Fruit fly (Drosophila melanogaster) whole organism, prepupa: ENCODE measurements around the gene CG4820.

Experiments used
- Blimp-1 ChIP-seq: fragments of 200-800 bp; sonication (Bioruptor generic); optimal IDR thresholded peaks from 3 replicates; lab custom pipeline; 2017; ENCODE audit warnings: missing biosample characterization, missing genetic modification characterization, mild to moderate bottlenecking, moderate library complexity, missing genetic modification reagents
- CG10631 ChIP-seq: fragments of 200-800 bp; sonication (Bioruptor generic); optimal IDR thresholded peaks from 2 replicates; lab custom pipeline; 2016; ENCODE audit warnings: missing biosample characterization, missing genetic modification characterization
- CG11294 ChIP-seq: fragments of 200-800 bp; sonication (Bioruptor generic); IDR thresholded peaks from 2 replicates; pipeline ENCODE4 v1.3.6; 2022; ENCODE audit warnings: missing biosample characterization, missing genetic modification characterization
- CG11762 ChIP-seq: fragments of 200-800 bp; sonication (Bioruptor generic); optimal IDR thresholded peaks from 3 replicates; lab custom pipeline; 2016; ENCODE audit warnings: missing biosample characterization, missing genetic modification characterization; ENCODE audit not compliant: insufficient read depth
- CG11902 ChIP-seq: fragments of 200-800 bp; sonication (Bioruptor generic); optimal IDR thresholded peaks from 3 replicates; lab custom pipeline; 2016; ENCODE audit warnings: missing biosample characterization, missing genetic modification characterization
- CG15336 ChIP-seq: fragments of 200-800 bp; sonication (Bioruptor generic); IDR thresholded peaks from 2 replicates; pipeline ENCODE4 v1.3.6; 2022; ENCODE audit warnings: missing biosample characterization, missing genetic modification characterization
- CG1621 ChIP-seq: fragments of 200-800 bp; sonication (Bioruptor generic); optimal IDR thresholded peaks from 3 replicates; lab custom pipeline; 2018; ENCODE audit warnings: missing biosample characterization, mild to moderate bottlenecking, missing genetic modification characterization
- CG31627 ChIP-seq: fragments of 200-800 bp; sonication (Bioruptor generic); optimal IDR thresholded peaks from 3 replicates; lab custom pipeline; 2016; ENCODE audit warnings: missing biosample characterization, missing genetic modification characterization
- CG32006 ChIP-seq: fragments of 200-800 bp; sonication (Bioruptor generic); optimal IDR thresholded peaks from 3 replicates; lab custom pipeline; 2017; ENCODE audit warnings: missing biosample characterization, mild to moderate bottlenecking, missing genetic modification characterization
- CG3919 ChIP-seq: fragments of 200-800 bp; sonication (Bioruptor generic); optimal IDR thresholded peaks from 3 replicates; lab custom pipeline; 2016; ENCODE audit warnings: missing biosample characterization, missing genetic modification characterization
- CG4318 ChIP-seq: fragments of 200-800 bp; sonication (Bioruptor generic); optimal IDR thresholded peaks from 3 replicates; lab custom pipeline; 2017; ENCODE audit warnings: missing biosample characterization, mild to moderate bottlenecking, missing genetic modification characterization
- CG6276 ChIP-seq: fragments of 200-800 bp; sonication (Bioruptor generic); optimal IDR thresholded peaks from 2 replicates; lab custom pipeline; 2017; ENCODE audit warnings: missing biosample characterization, mild to moderate bottlenecking, missing genetic modification characterization
- CG6792 ChIP-seq: fragments of 200-800 bp; sonication (Bioruptor generic); optimal IDR thresholded peaks from 3 replicates; lab custom pipeline; 2016; ENCODE audit warnings: missing biosample characterization, missing genetic modification characterization
- CG6808 ChIP-seq: fragments of 200-800 bp; sonication (Bioruptor generic); optimal IDR thresholded peaks from 3 replicates; lab custom pipeline; 2017; ENCODE audit warnings: missing biosample characterization, missing genetic modification characterization, mild to moderate bottlenecking, moderate library complexity, missing genetic modification reagents
- CG6854 ChIP-seq: fragments of 200-800 bp; sonication (Bioruptor generic); optimal IDR thresholded peaks from 2 replicates; lab custom pipeline; 2017; ENCODE audit warnings: missing biosample characterization, mild to moderate bottlenecking, missing genetic modification characterization
- CG7368 ChIP-seq: fragments of 200-800 bp; sonication (Bioruptor generic); optimal IDR thresholded peaks from 3 replicates; lab custom pipeline; 2016; ENCODE audit warnings: missing biosample characterization, missing genetic modification characterization
- CG8119 ChIP-seq: fragments of 200-800 bp; sonication (Bioruptor generic); IDR thresholded peaks from 3 replicates; pipeline ENCODE4 v1.3.6; 2022; ENCODE audit warnings: missing biosample characterization, missing genetic modification characterization
- CG8319 ChIP-seq: fragments of 200-800 bp; sonication (Bioruptor generic); optimal IDR thresholded peaks from 3 replicates; lab custom pipeline; 2016; ENCODE audit warnings: missing biosample characterization, missing genetic modification characterization
- CG8632 ChIP-seq: fragments of 200-800 bp; sonication (Bioruptor generic); optimal IDR thresholded peaks from 3 replicates; lab custom pipeline; 2016; ENCODE audit warnings: missing biosample characterization, missing genetic modification characterization
- CG9139 ChIP-seq: fragments of 200-800 bp; sonication (Bioruptor generic); optimal IDR thresholded peaks from 3 replicates; lab custom pipeline; 2017; ENCODE audit warnings: missing biosample characterization, mild to moderate bottlenecking, missing genetic modification characterization
- Eip75B ChIP-seq: fragments of 200-800 bp; sonication (Bioruptor generic); optimal IDR thresholded peaks from 3 replicates; lab custom pipeline; 2016; ENCODE audit warnings: missing biosample characterization, missing genetic modification characterization
- Eip78C ChIP-seq: fragments of 200-800 bp; sonication (Bioruptor generic); peaks from one replicate; lab custom pipeline; 2016; ENCODE audit warnings: missing biosample characterization, missing genetic modification characterization
- Eip93F ChIP-seq: fragments of 200-800 bp; sonication (Bioruptor generic); optimal IDR thresholded peaks from 2 replicates; lab custom pipeline; 2016; ENCODE audit warnings: missing biosample characterization, mild to moderate bottlenecking, missing genetic modification characterization
- Gug ChIP-seq: fragments of 200-800 bp; sonication (Bioruptor generic); IDR thresholded peaks from 2 replicates; pipeline ENCODE4 v1.3.6; 2022; ENCODE audit warnings: missing biosample characterization, missing genetic modification characterization
- Hr39 ChIP-seq: fragments of 200-800 bp; sonication (Bioruptor generic); optimal IDR thresholded peaks from 2 replicates; lab custom pipeline; 2016; ENCODE audit warnings: missing biosample characterization, missing genetic modification characterization
- Hr4 ChIP-seq: fragments of 200-800 bp; sonication (Bioruptor generic); optimal IDR thresholded peaks from 3 replicates; lab custom pipeline; 2016; ENCODE audit warnings: missing biosample characterization, missing genetic modification characterization
- Lpt ChIP-seq: fragments of 200-800 bp; sonication (Bioruptor generic); optimal IDR thresholded peaks from 3 replicates; lab custom pipeline; 2016; ENCODE audit warnings: missing biosample characterization, missing genetic modification characterization
- Smox ChIP-seq: fragments of 200-800 bp; sonication (Bioruptor generic); optimal IDR thresholded peaks from 3 replicates; lab custom pipeline; 2016; ENCODE audit warnings: missing biosample characterization, missing genetic modification characterization
- Sox102F ChIP-seq: fragments of 200-800 bp; sonication (Bioruptor generic); optimal IDR thresholded peaks from 2 replicates; lab custom pipeline; 2016; ENCODE audit warnings: missing biosample characterization, mild to moderate bottlenecking, missing genetic modification characterization
- Sox15 ChIP-seq: fragments of 200-800 bp; sonication (Bioruptor generic); optimal IDR thresholded peaks from 3 replicates; lab custom pipeline; 2016; ENCODE audit warnings: missing biosample characterization, missing genetic modification characterization
- cyc ChIP-seq: fragments of 200-800 bp; sonication (Bioruptor generic); optimal IDR thresholded peaks from 3 replicates; lab custom pipeline; 2016; ENCODE audit warnings: missing biosample characterization, missing genetic modification characterization
- dac ChIP-seq: fragments of 200-800 bp; sonication (Bioruptor generic); optimal IDR thresholded peaks from 2 replicates; lab custom pipeline; 2017; ENCODE audit warnings: missing biosample characterization, mild to moderate bottlenecking, missing genetic modification characterization
- dsx ChIP-seq: fragments of 200-800 bp; optimal IDR thresholded peaks from 3 replicates; lab custom pipeline; 2019; ENCODE audit warnings: missing biosample characterization, mild to moderate bottlenecking, missing genetic modification characterization, moderate library complexity; ENCODE audit not compliant: poor library complexity, severe bottlenecking
- esn ChIP-seq: fragments of 200-800 bp; sonication (Bioruptor generic); optimal IDR thresholded peaks from 2 replicates; lab custom pipeline; 2016; ENCODE audit warnings: missing biosample characterization, mild to moderate bottlenecking, missing genetic modification characterization, moderate library complexity
- fd59A ChIP-seq: fragments of 200-800 bp; sonication (Bioruptor generic); optimal IDR thresholded peaks from 2 replicates; lab custom pipeline; 2017; ENCODE audit warnings: missing biosample characterization, mild to moderate bottlenecking, missing genetic modification characterization, missing genetic modification reagents
- fd85E ChIP-seq: fragments of 200-800 bp; sonication (Bioruptor generic); optimal IDR thresholded peaks from 3 replicates; lab custom pipeline; 2016; ENCODE audit warnings: missing biosample characterization, missing genetic modification characterization
- fkh ChIP-seq: fragments of 200-800 bp; sonication (Bioruptor generic); optimal IDR thresholded peaks from 3 replicates; lab custom pipeline; 2017; ENCODE audit warnings: missing biosample characterization, mild to moderate bottlenecking, missing genetic modification characterization, moderate library complexity
- net ChIP-seq: fragments of 200-800 bp; sonication (Bioruptor generic); optimal IDR thresholded peaks from 3 replicates; lab custom pipeline; 2016; ENCODE audit warnings: missing biosample characterization, missing genetic modification characterization
- pdm3 ChIP-seq: fragments of 200-800 bp; sonication (Bioruptor generic); optimal IDR thresholded peaks from 3 replicates; lab custom pipeline; 2016; ENCODE audit warnings: missing biosample characterization, missing genetic modification characterization
- ss ChIP-seq, 2 experiments: fragments of 200-800 bp; sonication (Bioruptor generic); optimal IDR thresholded peaks; 2 replicates in 1 of 2; 3 replicates in 1 of 2; lab custom pipeline; 2017 to 2018; ENCODE audit warnings: mild to moderate bottlenecking in 2 of 2, missing biosample characterization in 2 of 2, missing genetic modification characterization in 2 of 2, moderate library complexity in 1 of 2
- svp ChIP-seq: fragments of 200-800 bp; sonication (Bioruptor generic); peaks from one replicate; lab custom pipeline; 2016; ENCODE audit warnings: missing biosample characterization, missing genetic modification characterization
- topi ChIP-seq: fragments of 200-800 bp; sonication (Bioruptor generic); optimal IDR thresholded peaks from 3 replicates; lab custom pipeline; 2016; ENCODE audit warnings: missing biosample characterization, missing genetic modification characterization
- vri ChIP-seq: fragments of 200-800 bp; sonication (Bioruptor generic); optimal IDR thresholded peaks from 3 replicates; lab custom pipeline; 2016; ENCODE audit warnings: missing biosample characterization, mild to moderate bottlenecking, missing genetic modification characterization

Gene CG4820

dm6 chr3R:11200885-11201421, 15.4 kb upstream of the CG4820 start (continued):
- TF ChIP-seq Sox102F (GFP tag; lab: Kevin White, UChicago): peak; percentile 70
- TF ChIP-seq topi: peak; percentile 68
- TF ChIP-seq Gug (GFP tag; lab: Robert Waterston, UW): 0 out of 2 replicates have a peak, but pooled peaks have one; percentile 34
- no peak for TF ChIP-seq CG6854 (GFP tag; lab: Kevin White, UChicago)
- TF ChIP-seq Smox (GFP tag; lab: Kevin White, UChicago): peak; percentile 65
- no peak for TF ChIP-seq fd85E (GFP tag; lab: Kevin White, UChicago)
- peak; percentile 23 to 62 for TF ChIP-seq ss (GFP tag; optimal IDR thresholded peaks at IDR 0.05; lab: Kevin White, UChicago)
- no peak for TF ChIP-seq CG11294 (GFP tag; lab: Robert Waterston, UW)
- no peak for TF ChIP-seq CG8319 (GFP tag; lab: Kevin White, UChicago)
- TF ChIP-seq fkh (GFP tag; lab: Kevin White, UChicago): peak; percentile 53
- peak; percentile 61 for TF ChIP-seq Hr4 (GFP tag; lab: Kevin White, UChicago)
- TF ChIP-seq CG6808 (GFP tag; lab: Kevin White, UChicago): peak; percentile 14
- peak; percentile 70 for TF ChIP-seq pdm3 (GFP tag; lab: Kevin White, UChicago)
- peak; percentile 59 for TF ChIP-seq CG8632
- TF ChIP-seq CG6276 (GFP tag; lab: Kevin White, UChicago): peak; percentile 42
- TF ChIP-seq Hr39 (GFP tag; lab: Kevin White, UChicago): peak; percentile 34
- no peak for TF ChIP-seq Lpt (GFP tag; lab: Kevin White, UChicago)
- peak; percentile 58 for TF ChIP-seq CG3919 (GFP tag; lab: Kevin White, UChicago)
- TF ChIP-seq CG7368 (GFP tag; lab: Kevin White, UChicago): peak; percentile 53
- TF ChIP-seq esn (GFP tag; lab: Kevin White, UChicago): peak; percentile 77
- peak; percentile 98 for TF ChIP-seq vri

DNA sequence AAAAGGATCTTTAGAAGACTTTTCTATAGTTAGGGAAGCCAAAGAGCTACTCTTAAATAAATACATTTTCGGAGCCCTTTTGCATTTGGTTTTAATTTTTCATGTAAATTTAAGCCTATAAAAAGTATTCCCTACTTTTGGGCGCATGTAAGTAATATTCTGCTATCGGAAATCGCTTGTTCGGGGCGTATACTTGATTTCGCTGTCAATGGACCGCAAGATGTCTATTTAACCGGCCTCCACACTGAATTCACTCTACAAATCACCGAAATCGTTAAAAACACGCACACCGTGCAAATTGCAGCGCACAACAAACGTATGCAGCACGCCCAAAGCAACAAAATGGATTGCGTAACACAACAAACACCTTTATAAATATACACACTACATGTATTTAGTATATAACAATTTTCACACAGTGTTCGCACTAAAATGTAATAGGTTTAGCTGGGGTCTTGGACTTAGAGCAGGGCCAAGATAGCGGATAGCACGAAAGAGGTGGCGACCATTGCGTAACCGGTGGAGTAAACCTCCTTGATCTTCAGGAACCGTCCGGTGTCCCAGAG, 7.5 kb upstream of the CG4820 start:
- TF ChIP-seq CG9139 (GFP tag; lab: Kevin White, UChicago) (peak; percentile 77), fd59A (GFP tag; lab: Kevin White, UChicago) (no peak), Eip78C (peak; percentile 93), ss (GFP tag; optimal IDR thresholded peaks at IDR 0.05; lab: Kevin White, UChicago) (peak in 1 of 2 experiments; percentile 58), topi (peak; percentile 23), CG3919 (GFP tag; lab: Kevin White, UChicago) (no peak), dac (GFP tag; lab: Kevin White, UChicago) (no peak), CG10631 (no peak), fkh (GFP tag; lab: Kevin White, UChicago) (peak; percentile 23), vri (peak; percentile 71)

DNA sequence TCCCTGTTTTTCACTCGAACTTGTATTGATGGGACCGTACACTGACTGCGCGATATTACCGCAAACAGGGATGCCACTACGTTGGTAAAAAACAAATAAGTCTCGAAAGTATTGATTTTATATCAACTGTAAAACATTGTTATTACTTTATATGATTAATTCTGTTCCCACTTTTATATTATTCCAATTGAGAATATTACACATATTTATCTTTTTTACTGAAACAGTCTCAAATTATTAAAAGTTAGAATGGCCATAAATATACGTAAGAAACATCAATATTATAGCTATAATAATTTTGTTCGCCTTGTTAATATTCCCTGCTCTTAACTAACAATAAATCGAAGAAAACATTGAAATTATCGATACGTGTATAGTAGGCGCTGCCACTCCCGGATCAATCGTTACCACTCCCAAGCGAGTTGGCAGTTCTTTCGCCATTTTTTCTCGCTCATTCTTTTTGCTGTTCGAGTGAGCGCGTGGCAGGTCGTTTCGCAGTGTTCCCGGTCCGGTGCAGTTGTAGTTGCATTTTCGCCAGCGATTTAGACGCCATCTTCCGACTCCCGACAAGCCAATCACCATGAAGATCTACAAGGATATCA, 6.4 kb upstream of the CG4820 start, which contains the start of the genes SdhC and Tctp:
SdhC (minus strand) TSS at position 49 of the 602 bp plus-strand sequence.
Tctp (plus strand) TSS at position 447 of the 602 bp plus-strand sequence.
- TF ChIP-seq CG11294 (GFP tag; lab: Robert Waterston, UW): no peak
- TF ChIP-seq dsx: peak; percentile 10
- no peak for TF ChIP-seq Blimp-1
- peak; percentile 68 for TF ChIP-seq esn (GFP tag; lab: Kevin White, UChicago)
- peak; percentile 10 for TF ChIP-seq cyc
- peak; percentile 36 for TF ChIP-seq CG31627 (GFP tag; lab: Kevin White, UChicago)
- no peak for TF ChIP-seq CG32006 (GFP tag; lab: Kevin White, UChicago)
- peak; percentile 83 for TF ChIP-seq fkh (GFP tag; lab: Kevin White, UChicago)
- peak; percentile 5 for TF ChIP-seq net
- no peak for TF ChIP-seq dac (GFP tag; lab: Kevin White, UChicago)
- TF ChIP-seq vri: peak; percentile 45
- TF ChIP-seq Eip93F: no peak
- peak; percentile 30 for TF ChIP-seq CG6792
- TF ChIP-seq CG1621 (tag; lab: Kevin White, UChicago): peak; percentile 19
- no peak for TF ChIP-seq Sox15 (GFP tag; lab: Kevin White, UChicago)
- TF ChIP-seq CG11762 (GFP tag; lab: Kevin White, UChicago): no peak
- TF ChIP-seq svp: peak; percentile 74
- no peak for TF ChIP-seq CG4318
- TF ChIP-seq CG11902 (GFP tag; lab: Kevin White, UChicago): no peak
- 0 out of 3 replicates have a peak, but pooled peaks have one; percentile 12 for TF ChIP-seq CG8119 (GFP tag; lab: Robert Waterston, UW)
- peak; percentile 31 for TF ChIP-seq Lpt (GFP tag; lab: Kevin White, UChicago)
- peak; percentile 14 to 39 for TF ChIP-seq ss (GFP tag; optimal IDR thresholded peaks at IDR 0.05; lab: Kevin White, UChicago)
- TF ChIP-seq Smox (GFP tag; lab: Kevin White, UChicago): peak; percentile 47
- TF ChIP-seq CG3919 (GFP tag; lab: Kevin White, UChicago): peak; percentile 59
- peak; percentile 66 for TF ChIP-seq CG6854 (GFP tag; lab: Kevin White, UChicago)
- peak; percentile 59 for TF ChIP-seq Eip75B (GFP tag; lab: Kevin White, UChicago)
- peak; percentile 42 for TF ChIP-seq Hr4 (GFP tag; lab: Kevin White, UChicago)
- no peak for TF ChIP-seq fd59A (GFP tag; lab: Kevin White, UChicago)
- peak; percentile 85 for TF ChIP-seq Eip78C
- no peak for TF ChIP-seq CG15336 (GFP tag; lab: Robert Waterston, UW)
